Worm (Caenorhabditis elegans) whole organism, midembryonic: Measurements from ENCODE around the gene W02B12.1.

Experiments
- cog-1 ChIP-seq: sonication (generic microtip); optimal IDR thresholded peaks from 2 replicates; lab custom pipeline; 2016; ENCODE audit warnings: missing genetic modification characterization, missing compliant biosample characterization
- flt-1 ChIP-seq: fragments of 200-800 bp; sonication (Bioruptor generic); IDR thresholded peaks from 2 replicates; pipeline ENCODE4 v1.3.6; 2022; ENCODE audit warnings: missing genetic modification characterization, missing compliant biosample characterization
- ref-1 ChIP-seq: fragments of 200-800 bp; sonication (Bioruptor generic); conservative IDR thresholded peaks from 2 replicates; pipeline ENCODE4 v1.3.6; 2022; ENCODE audit warnings: missing genetic modification reagents, missing genetic modification characterization, missing compliant biosample characterization
- ztf-23 ChIP-seq: fragments of 200-800 bp; sonication (Bioruptor generic); IDR thresholded peaks from 2 replicates; pipeline ENCODE4 v1.3.6; 2022; ENCODE audit warnings: missing genetic modification reagents, missing genetic modification characterization, missing compliant biosample characterization
- ztf-29 ChIP-seq: fragments of 200-800 bp; sonication (Bioruptor generic); IDR thresholded peaks from 2 replicates; pipeline ENCODE4 v1.3.6; 2022; ENCODE audit warnings: missing genetic modification reagents, missing genetic modification characterization, missing compliant biosample characterization

DNA sequence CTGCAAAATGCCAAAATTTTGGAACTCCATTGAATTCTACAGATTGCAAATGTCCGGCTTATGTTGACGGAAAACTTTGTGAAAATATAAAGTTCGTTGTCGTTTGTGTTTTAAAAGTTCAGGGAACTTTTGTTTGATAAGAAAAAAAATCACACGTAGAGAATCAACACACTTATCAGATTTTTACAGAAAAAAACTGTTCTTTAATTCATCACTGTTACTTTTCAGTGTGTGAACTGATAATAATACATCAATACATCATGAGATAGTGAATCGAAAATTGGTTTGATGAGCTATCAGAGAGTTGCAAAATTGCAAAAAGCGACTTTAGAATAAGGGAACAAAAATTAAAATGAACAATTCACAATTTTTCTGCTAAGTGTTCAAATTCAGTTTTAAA is 30.3 kb upstream of the W02B12.1 start:
- TF ChIP-seq cog-1 (tag; lab: Kevin White, UChicago) = no peak
- TF ChIP-seq flt-1 (GFP tag; lab: Robert Waterston, UW) = no peak
- TF ChIP-seq ztf-29 = no peak
- no peak for TF ChIP-seq ztf-23 (GFP tag; lab: Robert Waterston, UW)
- TF ChIP-seq ref-1 = no peak
